Fruit fly (Drosophila melanogaster): ENCODE data around the gene CG33322.

CG33322 gene

DNA sequence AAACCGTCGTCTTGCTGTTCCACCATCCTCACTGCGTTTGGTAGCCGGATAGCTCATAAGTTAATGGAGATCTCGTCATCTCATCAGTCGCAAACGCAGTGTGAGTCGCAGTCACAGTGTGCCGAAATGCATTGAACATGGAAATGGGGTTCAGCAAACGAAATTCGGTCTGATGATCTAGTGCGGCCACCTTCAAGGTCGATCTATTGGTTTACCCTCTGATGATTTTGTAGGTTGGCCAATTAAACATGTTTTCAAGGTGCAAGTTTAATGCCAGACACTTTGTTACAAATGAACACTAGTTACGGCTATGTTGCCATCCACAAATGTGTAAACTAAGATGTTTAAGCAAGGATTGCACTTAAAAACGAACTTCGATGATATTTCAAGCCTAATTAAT lies 13.2 kb downstream of the CG33322 start (continued):
- TF ChIP-seq Doc3 (GFP tag; IDR thresholded peaks at IDR 0.05; ENCODE audit: partially characterized antibody) (no peak), BtbVII (GFP tag; optimal IDR thresholded peaks at IDR 0.05) (no peak), mam (GFP tag; optimal IDR thresholded peaks at IDR 0.05) (no peak), ara (GFP tag; IDR thresholded peaks at IDR 0.05) (no peak), oc (tag; optimal IDR thresholded peaks at IDR 0.05) (peak; percentile 40), ase (GFP tag; IDR thresholded peaks at IDR 0.05) (no peak), btn (GFP tag; optimal IDR thresholded peaks at IDR 0.05) (no peak), CG10321 (GFP tag; IDR thresholded peaks at IDR 0.05) (no peak), CG13775 (GFP tag; optimal IDR thresholded peaks at IDR 0.05) (no peak), gsb-n (tag; optimal IDR thresholded peaks at IDR 0.05) (no peak), Ptx1 (GFP tag; IDR thresholded peaks at IDR 0.05) (no peak), trh (GFP tag; optimal IDR thresholded peaks at IDR 0.05) (no peak), CG15269 (tag; optimal IDR thresholded peaks at IDR 0.05) (no peak), HmgD (GFP tag; optimal IDR thresholded peaks at IDR 0.05) (no peak), otp (GFP tag; IDR thresholded peaks at IDR 0.05) (no peak), tna (GFP tag; IDR thresholded peaks at IDR 0.05; ENCODE audit: partially characterized antibody) (no peak), CrebB (tag; optimal IDR thresholded peaks at IDR 0.05) (no peak), nmo (GFP tag; optimal IDR thresholded peaks at IDR 0.05) (no peak), CG6175 (GFP tag; IDR thresholded peaks at IDR 0.05) (no peak), Opbp (GFP tag; IDR thresholded peaks at IDR 0.05; ENCODE audit: partially characterized antibody) (no peak), CG8281 (tag; optimal IDR thresholded peaks at IDR 0.05) (no peak), CG2712 (tag; optimal IDR thresholded peaks at IDR 0.05) (no peak), chm (GFP tag; IDR thresholded peaks at IDR 0.05) (no peak), az2 (GFP tag; optimal IDR thresholded peaks at IDR 0.05) (no peak), CG8944 (GFP tag; optimal IDR thresholded peaks at IDR 0.05) (no peak), CG11247 (GFP tag; IDR thresholded peaks at IDR 0.05) (no peak), bigmax (GFP tag; optimal IDR thresholded peaks at IDR 0.05) (no peak), CG14710 (tag; optimal IDR thresholded peaks at IDR 0.05) (no peak), kni (GFP tag; optimal IDR thresholded peaks at IDR 0.05) (no peak), C15 (GFP tag; IDR thresholded peaks at IDR 0.05) (no peak), CG1024 (GFP tag; IDR thresholded peaks at IDR 0.05) (no peak), Antp (GFP tag; optimal IDR thresholded peaks at IDR 0.05) (no peak), jing (GFP tag; optimal IDR thresholded peaks at IDR 0.05) (no peak), CG10654 (GFP tag; optimal IDR thresholded peaks at IDR 0.05) (no peak), Aef1 (GFP tag; IDR thresholded peaks at IDR 0.05) (no peak), CG4854 (GFP tag; optimal IDR thresholded peaks at IDR 0.05) (no peak), ken (GFP tag; IDR thresholded peaks at IDR 0.05) (0 out of 3 replicates have a peak, but pooled peaks have one; percentile 49), Taf1 (GFP tag; IDR thresholded peaks at IDR 0.05) (no peak), CG13123 (GFP tag; optimal IDR thresholded peaks at IDR 0.05) (no peak), CG1832 (GFP tag; optimal IDR thresholded peaks at IDR 0.05) (no peak), CG14014 (GFP tag; IDR thresholded peaks at IDR 0.05) (no peak), TFAM (GFP tag; optimal IDR thresholded peaks at IDR 0.05) (no peak), ro (GFP tag; IDR thresholded peaks at IDR 0.05) (no peak), dmrt99B (tag; optimal IDR thresholded peaks at IDR 0.05) (peak; percentile 17), Xbp1 (GFP tag; optimal IDR thresholded peaks at IDR 0.05) (no peak), gro (GFP tag; optimal IDR thresholded peaks at IDR 0.05) (no peak), Vsx1 (GFP tag; optimal IDR thresholded peaks at IDR 0.05) (no peak), wor (GFP tag; IDR thresholded peaks at IDR 0.05) (no peak), CG3281 (GFP tag; optimal IDR thresholded peaks at IDR 0.05) (no peak), CG1603 (tag; optimal IDR thresholded peaks at IDR 0.05) (peak; percentile 24), CG11695 (GFP tag; IDR thresholded peaks at IDR 0.05) (peak; percentile 43; the same call in 1 of the 3 replicates), salm (tag; optimal IDR thresholded peaks at IDR 0.05) (no peak), CG2120 (GFP tag; optimal IDR thresholded peaks at IDR 0.05) (no peak)

Measured in whole organism, embryonic.